Fruit fly (Drosophila melanogaster): ENCODE measurements around the gene CG32645.
"Not testable (repeated sequence)": the region's sequence is repeated elsewhere in the genome, so short reads cannot be mapped to it uniquely, and the experiment has no call there.

CG32645 gene

DNA sequence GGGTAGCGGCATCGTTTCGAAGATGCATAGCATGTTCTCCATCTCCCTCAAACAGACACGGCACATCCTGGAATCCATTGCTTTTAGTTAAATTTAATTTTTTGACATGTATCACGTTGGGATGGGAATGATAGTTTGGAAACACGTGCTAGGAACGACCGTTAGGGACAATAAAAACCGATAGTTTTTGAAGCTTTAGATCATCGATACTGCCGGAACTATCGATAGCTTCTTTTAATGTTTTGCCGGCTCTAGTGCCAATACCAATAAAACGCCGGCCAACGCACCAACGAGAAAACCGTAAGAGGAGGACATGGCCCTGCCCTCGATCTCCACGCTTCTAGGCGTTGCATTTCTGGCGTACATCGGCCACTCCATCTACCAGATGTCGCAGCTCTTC lies 15.8 kb downstream of the CG32645 start, which contains the start of the genes CG4318 and CG4332:
Gene CG4318, minus strand, starts transcription at position 142 of the 400 bp plus-strand sequence.
Gene CG4332, plus strand, starts transcription at position 256 of the 400 bp plus-strand sequence.
- no peak for TF ChIP-seq CG8478 (optimal IDR thresholded peaks at IDR 0.05)
- TF ChIP-seq CTCF (optimal IDR thresholded peaks at IDR 0.05), result no peak

dm6 chrX:13159481-13159880 lies 20.5 kb downstream of the CG32645 start, which contains the start of the genes Bap60 and CG12096:
Bap60 (minus strand) TSS chrX:13159508.
CG12096 (plus strand) TSS chrX:13159604.
- TF ChIP-seq CG8478 (optimal IDR thresholded peaks at IDR 0.05) (no peak), CTCF (optimal IDR thresholded peaks at IDR 0.05) (no peak)

DNA sequence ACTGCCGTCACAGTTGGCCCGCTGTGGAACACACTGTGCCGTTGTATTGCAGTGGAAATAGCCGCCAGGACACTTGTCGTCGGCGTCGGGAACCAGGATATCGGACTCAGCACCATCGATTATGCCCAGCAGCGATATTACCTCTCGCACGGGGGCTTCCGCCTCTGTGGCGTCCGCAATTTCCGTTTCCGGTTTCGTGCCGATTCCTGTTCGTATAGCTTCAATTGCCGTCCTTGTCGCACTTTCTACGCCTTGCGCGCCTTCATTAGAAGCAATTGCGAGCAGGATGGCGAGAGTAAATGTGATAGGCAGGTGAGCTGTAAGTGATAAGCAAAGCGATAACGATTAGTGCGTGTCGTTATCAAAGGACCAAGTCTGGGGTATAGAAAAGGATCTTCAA lies 33.9 kb downstream of the CG32645 start:
- no peak for TF ChIP-seq CTCF (optimal IDR thresholded peaks at IDR 0.05)
- no peak for TF ChIP-seq CG8478 (optimal IDR thresholded peaks at IDR 0.05)

- TF ChIP-seq CG8478, CTCF (optimal IDR thresholded peaks at IDR 0.05): not testable (repeated sequence)
Measured at dm6 chrX:13177720-13178119, 38.7 kb downstream of the CG32645 start, which contains the start of gene CG32640. CG32640 (plus strand) TSS chrX:13178005.

dm6 chrX:13184178-13184577 lies 45.2 kb downstream of the CG32645 start, which contains the start of gene CG32641:
CG32641 (plus strand) TSS chrX:13184478.
- TF ChIP-seq CG8478, CTCF (optimal IDR thresholded peaks at IDR 0.05): not testable (repeated sequence)

DNA sequence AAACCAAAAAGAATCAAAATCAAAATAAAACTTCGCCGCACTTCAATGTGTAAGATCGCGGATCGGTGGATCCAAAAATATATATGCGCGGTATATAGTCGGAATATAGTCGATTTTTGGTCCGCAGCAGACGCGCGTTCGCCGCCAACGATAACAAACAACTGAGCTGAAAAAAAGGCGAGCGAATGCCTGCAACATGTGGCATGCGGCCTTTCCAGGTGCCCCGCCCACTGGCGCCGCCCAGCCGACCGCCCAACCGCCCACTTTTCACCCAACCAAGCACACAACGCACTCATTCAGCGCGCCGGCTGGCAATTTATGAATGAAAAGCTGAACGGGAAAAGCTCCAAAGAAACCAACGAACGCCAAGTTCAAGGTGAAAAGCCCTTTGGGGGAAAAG lies 50.0 kb downstream of the CG32645 start, which contains the start of gene Lgr4:
Gene Lgr4, minus strand, starts transcription at position 133 of the 400 bp plus-strand sequence.
- no peak for TF ChIP-seq CG8478 (optimal IDR thresholded peaks at IDR 0.05)
- no peak for TF ChIP-seq CTCF (optimal IDR thresholded peaks at IDR 0.05)

- TF ChIP-seq CTCF (optimal IDR thresholded peaks at IDR 0.05) (no peak), CG8478 (optimal IDR thresholded peaks at IDR 0.05) (no peak)
Measured at dm6 chrX:13191783-13192182, 52.8 kb downstream of the CG32645 start, which contains the start of gene CG12723. CG12723 (minus strand) TSS chrX:13191883.

DNA sequence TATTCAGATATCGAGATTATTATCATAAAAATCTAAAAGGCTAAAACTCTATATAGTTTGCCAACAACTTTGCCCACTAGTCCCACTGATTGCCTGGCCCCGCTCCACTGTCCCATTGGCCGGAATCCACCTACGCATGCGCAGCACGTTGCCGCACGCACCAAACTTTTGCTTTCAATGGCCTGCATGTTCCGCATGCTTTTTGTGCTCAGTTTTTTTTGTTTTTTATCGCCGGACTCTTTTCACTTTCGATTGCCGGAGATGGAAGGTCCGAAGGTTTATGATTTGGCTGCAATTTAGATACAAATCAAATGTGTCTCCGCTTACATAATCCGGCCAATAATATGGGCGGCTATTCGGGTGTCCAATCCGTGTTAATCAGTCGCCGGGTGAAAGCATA lies 53.2 kb downstream of the CG32645 start:
- TF ChIP-seq CG8478 (optimal IDR thresholded peaks at IDR 0.05) (no peak), CTCF (optimal IDR thresholded peaks at IDR 0.05) (no peak)

- TF ChIP-seq CG8478 (optimal IDR thresholded peaks at IDR 0.05) (no peak), CTCF (optimal IDR thresholded peaks at IDR 0.05) (no peak)
Measured at dm6 chrX:13194249-13194648, 55.2 kb downstream of the CG32645 start, which contains the start of gene Coq5. Coq5 (minus strand) TSS chrX:13194551.

DNA sequence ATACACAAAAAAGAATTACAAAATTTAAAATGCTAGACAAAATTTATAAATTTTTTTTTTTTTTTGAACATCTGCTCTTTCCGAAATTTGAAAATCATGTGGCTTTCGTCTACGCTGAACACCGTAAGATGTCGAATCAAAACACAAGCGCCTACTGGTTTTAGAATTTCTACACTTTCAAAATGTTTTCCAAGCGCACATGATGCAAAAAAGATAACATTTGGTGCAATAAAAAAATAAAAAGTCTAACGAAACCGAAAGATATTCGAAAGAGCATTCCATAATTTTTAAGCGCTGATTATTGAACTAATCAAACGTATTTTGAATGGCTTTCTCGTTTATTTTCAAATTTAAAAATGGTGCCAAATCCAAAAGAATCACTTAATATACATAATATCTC lies 63.2 kb downstream of the CG32645 start, which contains the start of gene CG44437:
Gene CG44437, minus strand, starts transcription at position 101 of the 400 bp plus-strand sequence.
- no peak for TF ChIP-seq CG8478 (optimal IDR thresholded peaks at IDR 0.05)
- no peak for TF ChIP-seq CTCF (optimal IDR thresholded peaks at IDR 0.05)

Data from S2 (cell line).